Fruit fly (Drosophila melanogaster) whole organism, adult: ENCODE results near the gene Klp67A.

Experiments used
- Crg-1 ChIP-seq: fragments of 200-800 bp; sonication (Bioruptor generic); optimal IDR thresholded peaks from 2 replicates; lab custom pipeline; 2016; ENCODE audit warnings: missing biosample characterization, missing genetic modification characterization
- kay ChIP-seq: fragments of 200-800 bp; sonication (Bioruptor generic); peaks from one replicate; lab custom pipeline; 2016; ENCODE audit warnings: missing biosample characterization, missing genetic modification characterization, borderline replicate concordance

- TF ChIP-seq kay = peak; percentile 94
- TF ChIP-seq Crg-1 = no peak
Observed at dm6 chr3L:9361894-9362293, 5.0 kb downstream of the Klp67A start, which contains the start of gene CG34456.
